Worm (Caenorhabditis elegans) whole organism, midembryonic: Measurements from ENCODE around the gene C08B6.3.

Experiments used
- cog-1 ChIP-seq: sonication (generic microtip); optimal IDR thresholded peaks from 2 replicates; lab custom pipeline; 2016; ENCODE audit warnings: missing genetic modification characterization, missing compliant biosample characterization
- klf-2 ChIP-seq: fragments of 200-800 bp; sonication (Bioruptor generic); conservative IDR thresholded peaks from 2 replicates; pipeline ENCODE4 v1.3.6; 2022; ENCODE audit warnings: missing genetic modification reagents, missing genetic modification characterization, missing compliant biosample characterization
- tab-1 ChIP-seq: fragments of 200-800 bp; sonication (Bioruptor generic); IDR thresholded peaks from 2 replicates; pipeline ENCODE4 v1.3.6; 2022; ENCODE audit warnings: missing genetic modification characterization, missing compliant biosample characterization

DNA sequence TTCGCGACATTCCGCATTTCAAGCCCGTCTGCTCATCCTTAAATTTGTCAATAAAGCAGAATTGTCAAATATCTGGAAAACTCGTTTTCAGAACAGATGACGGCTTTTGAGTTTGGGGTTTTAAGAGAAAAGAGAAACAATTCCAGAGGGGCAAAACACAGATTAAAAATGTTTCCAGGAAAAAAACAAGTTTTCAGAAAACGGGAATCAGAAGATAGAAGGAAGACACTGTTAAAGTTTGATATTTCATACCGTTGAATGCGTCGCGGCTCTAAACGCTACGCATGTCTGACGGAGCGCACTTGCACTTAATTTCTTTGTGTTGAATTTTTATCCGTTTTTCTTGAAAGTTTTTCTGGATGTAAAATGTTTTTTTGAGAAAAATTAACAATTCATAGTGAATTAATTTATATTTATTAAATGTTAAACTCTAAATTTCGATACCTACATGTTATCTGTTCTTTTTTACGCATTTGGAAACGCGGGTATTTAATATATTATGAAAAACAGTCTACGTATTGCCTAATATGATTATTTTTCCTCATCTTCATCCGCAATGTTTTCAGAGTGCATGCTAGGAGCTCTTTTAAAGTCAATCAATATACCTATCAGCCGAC lies 22.1 kb upstream of the C08B6.3 start, which contains the start of the genes C08B6.18, wdr-20 and C08B6.8:
- no peak for TF ChIP-seq cog-1 (tag; lab: Kevin White, UChicago)
- TF ChIP-seq klf-2 (GFP tag; lab: Robert Waterston, UW) = no peak
- no peak for TF ChIP-seq tab-1 (GFP tag; lab: Robert Waterston, UW)
